Worm (Caenorhabditis elegans) whole organism, young adult: ENCODE measurements around the gene sftb-1.

Experiments used
- cebp-2 ChIP-seq: fragments of 200-800 bp; sonication (Bioruptor generic); IDR thresholded peaks from 2 replicates; pipeline ENCODE4 v1.3.6; 2022; ENCODE audit warnings: missing genetic modification characterization, missing compliant biosample characterization
- ceh-27 ChIP-seq: fragments of 200-800 bp; sonication (Bioruptor generic); optimal IDR thresholded peaks from 2 replicates; lab custom pipeline; 2018; ENCODE audit warnings: mild to moderate bottlenecking, missing genetic modification characterization, moderate library complexity, missing compliant biosample characterization
- let-526 ChIP-seq: fragments of 200-800 bp; sonication (Bioruptor generic); IDR thresholded peaks from 2 replicates; pipeline ENCODE4 v1.3.6; 2022; ENCODE audit warnings: missing genetic modification reagents, missing genetic modification characterization, missing compliant biosample characterization
- lin-35 ChIP-seq, 3 experiments: fragments of 150-350 bp in 2 of 3; sonication (generic microtip) in 1 of 3; optimal IDR thresholded peaks; 2 replicates each; lab custom pipeline; 2014 to 2018; ENCODE audit warnings: missing biosample characterization in 3 of 3, missing genetic modification characterization in 3 of 3, missing genetic modification reagents in 3 of 3
- mes-4 ChIP-seq: sonication (generic microtip); optimal IDR thresholded peaks from 2 replicates; lab custom pipeline; 2016; ENCODE audit warnings: missing genotype, missing genetic modification characterization, missing compliant biosample characterization
- repo-1 ChIP-seq: sonication (generic microtip); optimal IDR thresholded peaks from 2 replicates; lab custom pipeline; 2017; ENCODE audit warnings: mild to moderate bottlenecking, missing genetic modification characterization, missing compliant biosample characterization

DNA sequence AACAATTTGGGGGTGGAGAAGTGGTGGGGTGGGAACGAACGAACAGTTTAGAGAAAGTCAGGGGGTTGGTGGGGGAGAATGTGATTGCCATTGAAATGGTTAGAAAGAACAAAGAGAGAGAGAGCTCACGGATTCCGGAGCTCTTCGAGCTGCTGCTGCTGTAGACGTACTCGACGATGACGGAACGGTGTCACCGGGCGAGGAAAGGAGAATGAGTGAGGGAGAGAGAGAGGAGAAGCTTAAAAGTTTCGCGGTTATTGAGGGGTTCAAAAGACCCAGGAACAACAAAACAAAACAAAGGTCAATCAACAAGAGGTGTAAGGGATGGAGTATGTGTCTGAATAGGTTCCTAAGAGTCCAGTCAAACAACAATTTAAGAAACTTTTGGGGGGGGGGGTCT lies 7.2 kb upstream of the sftb-1 start:
- TF ChIP-seq repo-1 (tag; lab: Kevin White, UChicago): no peak
- TF ChIP-seq cebp-2 (GFP tag; lab: Robert Waterston, UW): no peak
- TF ChIP-seq mes-4 (tag; lab: Kevin White, UChicago): no peak
- TF ChIP-seq ceh-27 (GFP tag; lab: Kevin White, UChicago): no peak
- no peak for TF ChIP-seq lin-35 (GFP tag; optimal IDR thresholded peaks at IDR 0.05; lab: Kevin White, UChicago)
- TF ChIP-seq let-526 (GFP tag; lab: Robert Waterston, UW): no peak
